Worm (Caenorhabditis elegans) whole organism, L4 larva: ENCODE results near the gene hum-2.

Experiments used
- D1046.2 ChIP-seq: fragments of 200-800 bp; sonication (Bioruptor generic); IDR thresholded peaks from 2 replicates; pipeline ENCODE4 v1.3.6; 2022; ENCODE audit warnings: missing genetic modification characterization, missing compliant biosample characterization
- F10B5.3 ChIP-seq: sonication (generic microtip); optimal IDR thresholded peaks from 2 replicates; lab custom pipeline; 2016; ENCODE audit warnings: mild to moderate bottlenecking, missing genetic modification characterization, missing compliant biosample characterization
- T20F7.1 ChIP-seq: fragments of 200-800 bp; sonication (Bioruptor generic); optimal IDR thresholded peaks from 2 replicates; lab custom pipeline; 2018; ENCODE audit warnings: mild to moderate bottlenecking, missing genetic modification characterization, missing compliant biosample characterization
- Y105C5A.15 ChIP-seq: fragments of 200-800 bp; sonication (Bioruptor generic); IDR thresholded peaks from 2 replicates; pipeline ENCODE4 v1.3.6; 2022; ENCODE audit warnings: missing genetic modification characterization, missing compliant biosample characterization
- Y75B8A.6 ChIP-seq: fragments of 200-800 bp; sonication (Bioruptor generic); IDR thresholded peaks from 2 replicates; pipeline ENCODE4 v1.3.6; 2022; ENCODE audit warnings: missing genetic modification reagents, missing genetic modification characterization, missing compliant biosample characterization
- ZK337.2 ChIP-seq: fragments of 200-800 bp; sonication (Bioruptor generic); IDR thresholded peaks from 2 replicates; pipeline ENCODE4 v1.3.6; 2022; ENCODE audit warnings: missing genetic modification reagents, missing genetic modification characterization, missing compliant biosample characterization
- aly-2 ChIP-seq: sonication (generic microtip); optimal IDR thresholded peaks from 2 replicates; lab custom pipeline; 2018; ENCODE audit warnings: missing biosample characterization, missing genetic modification characterization
- attf-4 ChIP-seq: sonication (generic microtip); optimal IDR thresholded peaks from 3 replicates; lab custom pipeline; 2017; ENCODE audit warnings: missing biosample characterization, missing genetic modification characterization
- ces-1 ChIP-seq: fragments of 150-350 bp; sonication (generic microtip); optimal IDR thresholded peaks from 4 replicates; lab custom pipeline; 2014; ENCODE audit warnings: missing biosample characterization, missing genetic modification reagents, missing genetic modification characterization
- daf-16 ChIP-seq, 3 experiments: sonication (generic microtip); optimal IDR thresholded peaks; 2 replicates each; lab custom pipeline; 2016 to 2017; ENCODE audit warnings: missing genetic modification characterization in 3 of 3, missing genetic modification reagents in 3 of 3, mild to moderate bottlenecking in 2 of 3, missing compliant biosample characterization in 2 of 3, missing biosample characterization in 1 of 3, moderate library complexity in 1 of 3
- daf-8 ChIP-seq: fragments of 200-800 bp; sonication (Bioruptor generic); IDR thresholded peaks from 2 replicates; pipeline ENCODE4 v1.3.6; 2022; ENCODE audit warnings: missing genetic modification characterization, missing compliant biosample characterization
- dmd-6 ChIP-seq: fragments of 200-800 bp; sonication (Bioruptor generic); IDR thresholded peaks from 2 replicates; pipeline ENCODE4 v1.3.6; 2022; ENCODE audit warnings: missing genetic modification reagents, missing genetic modification characterization, missing compliant biosample characterization
- dmd-8 ChIP-seq: fragments of 200-800 bp; sonication (Bioruptor generic); IDR thresholded peaks from 2 replicates; pipeline ENCODE4 v1.3.6; 2022; ENCODE audit warnings: missing genetic modification characterization, missing compliant biosample characterization
- dve-1 ChIP-seq: sonication (generic microtip); optimal IDR thresholded peaks from 2 replicates; lab custom pipeline; 2017; ENCODE audit warnings: antibody characterized with exemption, mild to moderate bottlenecking, missing genetic modification characterization, missing compliant biosample characterization; ENCODE audit not compliant: insufficient read depth
- hlh-30 ChIP-seq: sonication (generic microtip); optimal IDR thresholded peaks from 2 replicates; lab custom pipeline; 2017; ENCODE audit warnings: antibody characterized with exemption, mild to moderate bottlenecking, missing genetic modification characterization, missing compliant biosample characterization; ENCODE audit not compliant: insufficient read depth
- jun-1 ChIP-seq: fragments of 150-350 bp; optimal IDR thresholded peaks from 2 replicates; lab custom pipeline; 2014; ENCODE audit warnings: missing biosample characterization, missing genetic modification reagents, missing genetic modification characterization
- lin-1 ChIP-seq: fragments of 200-800 bp; sonication (Bioruptor generic); IDR thresholded peaks from 2 replicates; pipeline ENCODE4 v1.3.6; 2022; ENCODE audit warnings: missing genetic modification reagents, missing genetic modification characterization, missing compliant biosample characterization
- lin-15B ChIP-seq: fragments of 150-350 bp; sonication (generic microtip); optimal IDR thresholded peaks from 3 replicates; lab custom pipeline; 2014; ENCODE audit warnings: missing biosample characterization, missing genetic modification characterization
- lin-39 ChIP-seq: fragments of 150-350 bp; optimal IDR thresholded peaks from 2 replicates; lab custom pipeline; 2014; ENCODE audit warnings: missing biosample characterization, missing genetic modification reagents, missing genetic modification characterization
- lsy-2 ChIP-seq, 2 experiments: fragments of 150-350 bp in 1 of 2; sonication (generic microtip) in 1 of 2; optimal IDR thresholded peaks; 2 replicates each; lab custom pipeline; 2014 to 2017; ENCODE audit warnings: missing biosample characterization in 2 of 2, missing genetic modification characterization in 2 of 2
- mxl-2 ChIP-seq: fragments of 200-800 bp; sonication (Bioruptor generic); conservative IDR thresholded peaks from 2 replicates; pipeline ENCODE4 v1.3.6; 2022; ENCODE audit warnings: missing genetic modification reagents, missing genetic modification characterization, missing compliant biosample characterization
- mxl-3 ChIP-seq: fragments of 200-800 bp; sonication (Bioruptor generic); optimal IDR thresholded peaks from 2 replicates; lab custom pipeline; 2018; ENCODE audit warnings: mild to moderate bottlenecking, missing genetic modification characterization, missing compliant biosample characterization
- nhr-111 ChIP-seq: fragments of 200-800 bp; sonication (Bioruptor generic); optimal IDR thresholded peaks from 2 replicates; lab custom pipeline; 2018; ENCODE audit warnings: mild to moderate bottlenecking, missing genetic modification characterization, missing compliant biosample characterization
- nhr-28 ChIP-seq: fragments of 150-350 bp; optimal IDR thresholded peaks from 2 replicates; lab custom pipeline; 2014; ENCODE audit warnings: missing biosample characterization, missing genetic modification characterization
- nhr-76 ChIP-seq: fragments of 150-350 bp; optimal IDR thresholded peaks from 2 replicates; lab custom pipeline; 2014; ENCODE audit warnings: missing biosample characterization, missing genetic modification characterization
- pqm-1 ChIP-seq: sonication (generic microtip); optimal IDR thresholded peaks from 2 replicates; lab custom pipeline; 2017; ENCODE audit warnings: missing biosample characterization, missing genetic modification characterization
- snpc-1.2 ChIP-seq: fragments of 200-800 bp; sonication (Bioruptor generic); IDR thresholded peaks from 2 replicates; pipeline ENCODE4 v1.3.6; 2022; ENCODE audit warnings: missing genetic modification reagents, missing genetic modification characterization, missing compliant biosample characterization
- snpc-4 ChIP-seq: fragments of 150-350 bp; optimal IDR thresholded peaks from 2 replicates; lab custom pipeline; 2014; ENCODE audit warnings: missing biosample characterization, missing genetic modification characterization
- spr-1 ChIP-seq: sonication (generic microtip); optimal IDR thresholded peaks from 2 replicates; lab custom pipeline; 2016; ENCODE audit warnings: mild to moderate bottlenecking, missing genetic modification characterization, missing compliant biosample characterization
- spr-3 ChIP-seq: fragments of 200-800 bp; sonication (Bioruptor generic); optimal IDR thresholded peaks from 2 replicates; lab custom pipeline; 2018; ENCODE audit warnings: mild to moderate bottlenecking, missing genetic modification characterization, missing compliant biosample characterization
- unc-62 ChIP-seq, 3 experiments: fragments of 150-350 bp in 1 of 3; sonication (generic microtip); optimal IDR thresholded peaks in 2 of 3; peaks in 1 of 3; 1 replicate in 1 of 3; 2 replicates in 2 of 3; lab custom pipeline; 2014 to 2017; ENCODE audit warnings: missing biosample characterization in 3 of 3, missing genetic modification characterization in 3 of 3, missing genetic modification reagents in 3 of 3, missing genotype in 1 of 3
- zip-2 ChIP-seq: fragments of 150-350 bp; optimal IDR thresholded peaks from 2 replicates; lab custom pipeline; 2014; ENCODE audit warnings: missing biosample characterization, missing genetic modification characterization

Gene hum-2

ce11 chrV:9356345-9356744, 29.6 kb upstream of the hum-2 start, which contains the start of gene ttr-49:
Gene ttr-49 (minus strand): TSS chrV:9356515.
- TF ChIP-seq lin-1 (GFP tag; lab: Robert Waterston, UW) (no peak), daf-16 (GFP tag; optimal IDR thresholded peaks at IDR 0.05; lab: Kevin White, UChicago) (no peak), daf-16 (tag; optimal IDR thresholded peaks at IDR 0.05; lab: Kevin White, UChicago) (peak; percentile 73), snpc-4 (tag; lab: Kevin White, UChicago) (no peak), dmd-6 (GFP tag; lab: Robert Waterston, UW) (0 out of 2 replicates have a peak, but pooled peaks have one; percentile 22), ces-1 (GFP tag; lab: Kevin White, UChicago) (no peak), spr-1 (tag; lab: Kevin White, UChicago) (no peak), mxl-2 (GFP tag; lab: Robert Waterston, UW) (no peak), T20F7.1 (GFP tag; lab: Kevin White, UChicago) (no peak), dve-1 (tag; lab: Kevin White, UChicago) (peak; percentile 27), nhr-111 (GFP tag; lab: Kevin White, UChicago) (no peak), pqm-1 (tag; lab: Kevin White, UChicago) (peak; percentile 30)

ce11 chrV:9359674-9360073, 26.3 kb upstream of the hum-2 start, which contains the start of gene gpa-3:
Gene gpa-3 (minus strand): TSS chrV:9359774.
- TF ChIP-seq unc-62 (GFP tag; optimal IDR thresholded peaks at IDR 0.05 in 1 of 2; lab: Kevin White, UChicago) (peak in 1 of 2 experiments; percentile 68), unc-62 (tag; optimal IDR thresholded peaks at IDR 0.05; lab: Kevin White, UChicago) (no peak), dve-1 (tag; lab: Kevin White, UChicago) (no peak)

- peak; percentile 10 for TF ChIP-seq nhr-28 (tag; lab: Kevin White, UChicago)
- peak; percentile 12; the same call in 1 of the 2 replicates for TF ChIP-seq dmd-6 (GFP tag; lab: Robert Waterston, UW)
- TF ChIP-seq hlh-30 (tag; lab: Kevin White, UChicago) = no peak
- TF ChIP-seq pqm-1 (tag; lab: Kevin White, UChicago) = peak; percentile 51
- TF ChIP-seq lin-39 (tag; lab: Kevin White, UChicago) = no peak
- TF ChIP-seq ZK337.2 (GFP tag; lab: Robert Waterston, UW) = no peak
Measured at ce11 chrV:9370986-9371385, 15.0 kb upstream of the hum-2 start, which contains the start of gene E02C12.6. Gene E02C12.6 (minus strand): TSS chrV:9371086.

- TF ChIP-seq nhr-76 (tag; lab: Kevin White, UChicago) = no peak
- peak; percentile 56 for TF ChIP-seq dve-1 (tag; lab: Kevin White, UChicago)
- TF ChIP-seq lsy-2 (tag; optimal IDR thresholded peaks at IDR 0.05; lab: Kevin White, UChicago) = no peak
- TF ChIP-seq jun-1 = no peak
- no peak for TF ChIP-seq daf-16 (GFP tag; optimal IDR thresholded peaks at IDR 0.05; lab: Kevin White, UChicago)
- TF ChIP-seq daf-16 (tag; optimal IDR thresholded peaks at IDR 0.05; lab: Kevin White, UChicago) = peak; percentile 54
- TF ChIP-seq snpc-1.2 (GFP tag; lab: Robert Waterston, UW) = no peak
- no peak for TF ChIP-seq lin-15B (tag; lab: Kevin White, UChicago)
- TF ChIP-seq dmd-6 (GFP tag; lab: Robert Waterston, UW) = peak; percentile 80
- TF ChIP-seq daf-8 (GFP tag; lab: Robert Waterston, UW) = no peak
- TF ChIP-seq T20F7.1 (GFP tag; lab: Kevin White, UChicago) = peak; percentile 23
- TF ChIP-seq hlh-30 (tag; lab: Kevin White, UChicago) = peak; percentile 2
- no peak for TF ChIP-seq Y105C5A.15
- TF ChIP-seq unc-62 (GFP tag; optimal IDR thresholded peaks at IDR 0.05 in 1 of 2; lab: Kevin White, UChicago) = peak in 1 of 2 experiments; percentile 9
- TF ChIP-seq unc-62 (tag; optimal IDR thresholded peaks at IDR 0.05; lab: Kevin White, UChicago) = no peak
- no peak for TF ChIP-seq D1046.2 (GFP tag; lab: Robert Waterston, UW)
- 0 out of 2 replicates have a peak, but pooled peaks have one; percentile 14 for TF ChIP-seq lin-1 (GFP tag; lab: Robert Waterston, UW)
- peak; percentile 72 for TF ChIP-seq nhr-28 (tag; lab: Kevin White, UChicago)
- no peak for TF ChIP-seq dmd-8 (GFP tag; lab: Robert Waterston, UW)
- no peak for TF ChIP-seq spr-3 (GFP tag; lab: Kevin White, UChicago)
- TF ChIP-seq aly-2 = no peak
- no peak for TF ChIP-seq Y75B8A.6
- no peak for TF ChIP-seq attf-4
- no peak for TF ChIP-seq ces-1 (GFP tag; lab: Kevin White, UChicago)
- no peak for TF ChIP-seq F10B5.3 (tag; lab: Kevin White, UChicago)
- peak; percentile 58 for TF ChIP-seq zip-2
- peak; percentile 17 for TF ChIP-seq mxl-3 (GFP tag; lab: Kevin White, UChicago)
- peak; percentile 93 for TF ChIP-seq pqm-1 (tag; lab: Kevin White, UChicago)
- TF ChIP-seq, all 104 proteins: peak for 11
Measured at ce11 chrV:9373473-9373872, 12.5 kb upstream of the hum-2 start, which contains the start of gene E02C12.8. Gene E02C12.8 (minus strand): TSS chrV:9373613.
